Fruit fly (Drosophila melanogaster) whole organism, embryonic: ENCODE measurements around the gene topi.

Experiments
- Atf6 ChIP-seq: fragments of 200-800 bp; sonication (Bioruptor generic); IDR thresholded peaks from 2 replicates; pipeline ENCODE4 v1.3.6; 2022; ENCODE audit warnings: missing biosample characterization, missing genetic modification characterization
- Bdp1 ChIP-seq: fragments of 200-800 bp; sonication (Bioruptor generic); optimal IDR thresholded peaks from 3 replicates; lab custom pipeline; 2016; ENCODE audit warnings: missing biosample characterization, missing genetic modification characterization
- Blimp-1 ChIP-seq: fragments of 200-800 bp; sonication (Bioruptor generic); optimal IDR thresholded peaks from 3 replicates; lab custom pipeline; 2018; ENCODE audit warnings: missing biosample characterization, missing genetic modification characterization, mild to moderate bottlenecking, moderate library complexity, missing genetic modification reagents
- BtbVII ChIP-seq: fragments of 200-800 bp; sonication (Bioruptor generic); optimal IDR thresholded peaks from 3 replicates; lab custom pipeline; 2017; ENCODE audit warnings: missing biosample characterization, mild to moderate bottlenecking, missing genetic modification characterization
- CG10274 ChIP-seq: fragments of 200-800 bp; sonication (Bioruptor generic); optimal IDR thresholded peaks from 3 replicates; lab custom pipeline; 2017; ENCODE audit warnings: missing biosample characterization, mild to moderate bottlenecking, missing genetic modification characterization
- CG11695 ChIP-seq: fragments of 200-800 bp; sonication (Bioruptor generic); IDR thresholded peaks from 3 replicates; pipeline ENCODE4 v1.3.6; 2022; ENCODE audit warnings: missing biosample characterization, missing genetic modification characterization
- CG13287 ChIP-seq: fragments of 200-800 bp; sonication (Bioruptor generic); IDR thresholded peaks from 2 replicates; pipeline ENCODE4 v1.3.6; 2022; ENCODE audit warnings: missing biosample characterization, missing genetic modification characterization; ENCODE audit not compliant: partially characterized antibody
- CG14014 ChIP-seq: fragments of 200-800 bp; sonication (Bioruptor generic); IDR thresholded peaks from 2 replicates; pipeline ENCODE4 v1.3.6; 2022; ENCODE audit warnings: missing biosample characterization, missing genetic modification characterization
- CG14441 ChIP-seq: fragments of 200-800 bp; sonication (Bioruptor generic); IDR thresholded peaks from 2 replicates; pipeline ENCODE4 v1.3.6; 2022; ENCODE audit warnings: missing biosample characterization, missing genetic modification characterization
- CG15514 ChIP-seq: fragments of 200-800 bp; sonication (Bioruptor generic); optimal IDR thresholded peaks from 3 replicates; lab custom pipeline; 2017; ENCODE audit warnings: missing biosample characterization, missing genetic modification characterization, mild to moderate bottlenecking, moderate library complexity, missing genetic modification reagents
- CG15696 ChIP-seq: fragments of 200-800 bp; sonication (Bioruptor generic); optimal IDR thresholded peaks from 2 replicates; lab custom pipeline; 2019; ENCODE audit warnings: missing biosample characterization, mild to moderate bottlenecking, missing genetic modification characterization, moderate library complexity
- CG1602 ChIP-seq: fragments of 200-800 bp; sonication (Bioruptor generic); optimal IDR thresholded peaks from 3 replicates; lab custom pipeline; 2016; ENCODE audit warnings: missing biosample characterization, missing genetic modification characterization
- CG16779 ChIP-seq: fragments of 200-800 bp; sonication (Bioruptor generic); IDR thresholded peaks from 2 replicates; pipeline ENCODE4 v1.3.6; 2022; ENCODE audit warnings: missing biosample characterization, missing genetic modification characterization
- CG2116 ChIP-seq: fragments of 200-800 bp; sonication (Bioruptor generic); optimal IDR thresholded peaks from 3 replicates; lab custom pipeline; 2018; ENCODE audit warnings: missing biosample characterization, mild to moderate bottlenecking, missing genetic modification characterization
- CG30403 ChIP-seq: fragments of 200-800 bp; sonication (Bioruptor generic); optimal IDR thresholded peaks from 3 replicates; lab custom pipeline; 2016; ENCODE audit warnings: missing biosample characterization, missing genetic modification characterization
- CG31224 ChIP-seq: fragments of 200-800 bp; sonication (Bioruptor generic); IDR thresholded peaks from 2 replicates; pipeline ENCODE4 v1.3.6; 2022; ENCODE audit warnings: missing biosample characterization, missing genetic modification characterization
- CG31365 ChIP-seq: fragments of 200-800 bp; sonication (Bioruptor generic); optimal IDR thresholded peaks from 2 replicates; lab custom pipeline; 2018; ENCODE audit warnings: missing biosample characterization, mild to moderate bottlenecking, missing genetic modification characterization
- CG4730 ChIP-seq: fragments of 200-800 bp; sonication (Bioruptor generic); IDR thresholded peaks from 2 replicates; pipeline ENCODE4 v1.3.6; 2022; ENCODE audit warnings: missing biosample characterization, missing genetic modification characterization
- CG5953 ChIP-seq: fragments of 200-800 bp; sonication (Bioruptor generic); IDR thresholded peaks from 2 replicates; pipeline ENCODE4 v1.3.6; 2022; ENCODE audit warnings: missing biosample characterization, missing genetic modification characterization
- CG7271 ChIP-seq: fragments of 200-800 bp; sonication (Bioruptor generic); optimal IDR thresholded peaks from 2 replicates; lab custom pipeline; 2018; ENCODE audit warnings: missing biosample characterization, mild to moderate bottlenecking, missing genetic modification characterization, moderate library complexity
- CrebB ChIP-seq: fragments of 200-800 bp; sonication (Bioruptor generic); optimal IDR thresholded peaks from 3 replicates; lab custom pipeline; 2018; ENCODE audit warnings: missing biosample characterization, mild to moderate bottlenecking, missing genetic modification characterization
- Dip2 ChIP-seq: fragments of 200-800 bp; sonication (Bioruptor generic); IDR thresholded peaks from 2 replicates; pipeline ENCODE4 v1.3.6; 2022; ENCODE audit warnings: missing biosample characterization, missing genetic modification characterization
- Dip3 ChIP-seq: fragments of 200-800 bp; sonication (Bioruptor generic); optimal IDR thresholded peaks from 3 replicates; lab custom pipeline; 2016; ENCODE audit warnings: missing biosample characterization, missing genetic modification characterization
- E2f1 ChIP-seq: fragments of 200-800 bp; sonication (Bioruptor generic); IDR thresholded peaks from 2 replicates; pipeline ENCODE4 v1.3.6; 2022; ENCODE audit warnings: missing biosample characterization, missing genetic modification characterization
- Hey ChIP-seq: fragments of 200-800 bp; sonication (Bioruptor generic); optimal IDR thresholded peaks from 3 replicates; lab custom pipeline; 2018; ENCODE audit warnings: missing biosample characterization, mild to moderate bottlenecking, missing genetic modification characterization
- Hr3 ChIP-seq: fragments of 200-800 bp; sonication (Bioruptor generic); optimal IDR thresholded peaks from 3 replicates; lab custom pipeline; 2016; ENCODE audit warnings: missing biosample characterization, missing genetic modification characterization
- Nf-YC ChIP-seq: fragments of 200-800 bp; optimal IDR thresholded peaks from 3 replicates; lab custom pipeline; 2019; ENCODE audit warnings: missing biosample characterization, mild to moderate bottlenecking, missing genetic modification characterization, moderate library complexity
- Rx ChIP-seq: fragments of 200-800 bp; sonication (Bioruptor generic); IDR thresholded peaks from 2 replicates; pipeline ENCODE4 v1.3.6; 2022; ENCODE audit warnings: missing biosample characterization, missing genetic modification characterization
- abd-A ChIP-seq: fragments of 200-800 bp; sonication (Bioruptor generic); optimal IDR thresholded peaks from 3 replicates; lab custom pipeline; 2019; ENCODE audit warnings: missing biosample characterization, mild to moderate bottlenecking, missing genetic modification characterization, moderate library complexity
- aop ChIP-seq: fragments of 200-800 bp; sonication (Bioruptor generic); IDR thresholded peaks from 2 replicates; pipeline ENCODE4 v1.3.6; 2022; ENCODE audit warnings: missing biosample characterization, missing genetic modification characterization
- ap ChIP-seq: fragments of 200-800 bp; sonication (Bioruptor generic); IDR thresholded peaks from 2 replicates; pipeline ENCODE4 v1.3.6; 2022; ENCODE audit warnings: missing biosample characterization, missing genetic modification characterization
- ato ChIP-seq: fragments of 200-800 bp; sonication (Bioruptor generic); IDR thresholded peaks from 2 replicates; pipeline ENCODE4 v1.3.6; 2022; ENCODE audit warnings: missing biosample characterization, missing genetic modification characterization; ENCODE audit not compliant: partially characterized antibody
- bsh ChIP-seq, 2 experiments: fragments of 200-800 bp; sonication (Bioruptor generic); optimal IDR thresholded peaks; 2 replicates each; lab custom pipeline; 2017 to 2018; ENCODE audit warnings: mild to moderate bottlenecking in 2 of 2, missing biosample characterization in 2 of 2, missing genetic modification characterization in 2 of 2, moderate library complexity in 1 of 2
- btn ChIP-seq: fragments of 200-800 bp; sonication (Bioruptor generic); optimal IDR thresholded peaks from 2 replicates; lab custom pipeline; 2016; ENCODE audit warnings: missing biosample characterization, missing genetic modification characterization
- dan ChIP-seq: fragments of 200-800 bp; sonication (Bioruptor generic); IDR thresholded peaks from 2 replicates; pipeline ENCODE4 v1.3.6; 2022; ENCODE audit warnings: missing biosample characterization, missing genetic modification characterization
- dmrt99B ChIP-seq: fragments of 200-800 bp; sonication (Bioruptor generic); optimal IDR thresholded peaks from 2 replicates; lab custom pipeline; 2018; ENCODE audit warnings: missing biosample characterization, mild to moderate bottlenecking, missing genetic modification characterization, moderate library complexity
- eyg ChIP-seq: fragments of 200-800 bp; sonication (Bioruptor generic); optimal IDR thresholded peaks from 3 replicates; lab custom pipeline; 2016; ENCODE audit warnings: missing biosample characterization, missing genetic modification characterization
- ftz-f1 ChIP-seq: fragments of 200-800 bp; sonication (Bioruptor generic); optimal IDR thresholded peaks from 2 replicates; lab custom pipeline; 2016; ENCODE audit warnings: missing biosample characterization, missing genetic modification characterization
- gce ChIP-seq: fragments of 200-800 bp; sonication (Bioruptor generic); IDR thresholded peaks from 3 replicates; pipeline ENCODE4 v1.3.6; 2022; ENCODE audit warnings: missing biosample characterization, missing genetic modification characterization
- h ChIP-seq: fragments of >200 bp; optimal IDR thresholded peaks from 2 replicates; lab custom pipeline; 2017
- ham ChIP-seq: fragments of 200-800 bp; sonication (Bioruptor generic); IDR thresholded peaks from 2 replicates; pipeline ENCODE4 v1.3.6; 2022; ENCODE audit warnings: missing biosample characterization, missing genetic modification characterization
- lab ChIP-seq: fragments of 200-800 bp; sonication (Bioruptor generic); optimal IDR thresholded peaks from 3 replicates; lab custom pipeline; 2017; ENCODE audit warnings: missing biosample characterization, missing genetic modification characterization, mild to moderate bottlenecking, moderate library complexity, missing genetic modification reagents
- lov ChIP-seq, 2 experiments: fragments of 200-800 bp in 1 of 2; fragments of >200 bp in 1 of 2; sonication (Bioruptor generic) in 1 of 2; IDR thresholded peaks in 1 of 2; optimal IDR thresholded peaks in 1 of 2; 2 replicates in 1 of 2; 3 replicates in 1 of 2; pipeline versions ENCODE4 v1.3.6 to Lab custom; 2017 to 2022; ENCODE audit warnings: missing biosample characterization in 1 of 2, missing genetic modification characterization in 1 of 2
- odd ChIP-seq: fragments of 200-800 bp; sonication (Bioruptor generic); optimal IDR thresholded peaks from 2 replicates; lab custom pipeline; 2017; ENCODE audit warnings: missing biosample characterization, mild to moderate bottlenecking, missing genetic modification characterization
- pros ChIP-seq: fragments of 200-800 bp; sonication (Bioruptor generic); optimal IDR thresholded peaks from 3 replicates; lab custom pipeline; 2019; ENCODE audit warnings: missing biosample characterization, mild to moderate bottlenecking, missing genetic modification characterization, moderate library complexity
- psq ChIP-seq: fragments of 200-800 bp; sonication (Bioruptor generic); optimal IDR thresholded peaks from 2 replicates; lab custom pipeline; 2017; ENCODE audit warnings: missing biosample characterization, missing genetic modification characterization
- sens ChIP-seq: fragments of 200-800 bp; sonication (Bioruptor generic); peaks from one replicate; lab custom pipeline; 2016; ENCODE audit warnings: missing biosample characterization, missing genetic modification characterization
- zf30C ChIP-seq: fragments of 200-800 bp; sonication (Bioruptor generic); optimal IDR thresholded peaks from 3 replicates; lab custom pipeline; 2018; ENCODE audit warnings: missing biosample characterization, mild to moderate bottlenecking, missing genetic modification characterization

The topi gene

DNA sequence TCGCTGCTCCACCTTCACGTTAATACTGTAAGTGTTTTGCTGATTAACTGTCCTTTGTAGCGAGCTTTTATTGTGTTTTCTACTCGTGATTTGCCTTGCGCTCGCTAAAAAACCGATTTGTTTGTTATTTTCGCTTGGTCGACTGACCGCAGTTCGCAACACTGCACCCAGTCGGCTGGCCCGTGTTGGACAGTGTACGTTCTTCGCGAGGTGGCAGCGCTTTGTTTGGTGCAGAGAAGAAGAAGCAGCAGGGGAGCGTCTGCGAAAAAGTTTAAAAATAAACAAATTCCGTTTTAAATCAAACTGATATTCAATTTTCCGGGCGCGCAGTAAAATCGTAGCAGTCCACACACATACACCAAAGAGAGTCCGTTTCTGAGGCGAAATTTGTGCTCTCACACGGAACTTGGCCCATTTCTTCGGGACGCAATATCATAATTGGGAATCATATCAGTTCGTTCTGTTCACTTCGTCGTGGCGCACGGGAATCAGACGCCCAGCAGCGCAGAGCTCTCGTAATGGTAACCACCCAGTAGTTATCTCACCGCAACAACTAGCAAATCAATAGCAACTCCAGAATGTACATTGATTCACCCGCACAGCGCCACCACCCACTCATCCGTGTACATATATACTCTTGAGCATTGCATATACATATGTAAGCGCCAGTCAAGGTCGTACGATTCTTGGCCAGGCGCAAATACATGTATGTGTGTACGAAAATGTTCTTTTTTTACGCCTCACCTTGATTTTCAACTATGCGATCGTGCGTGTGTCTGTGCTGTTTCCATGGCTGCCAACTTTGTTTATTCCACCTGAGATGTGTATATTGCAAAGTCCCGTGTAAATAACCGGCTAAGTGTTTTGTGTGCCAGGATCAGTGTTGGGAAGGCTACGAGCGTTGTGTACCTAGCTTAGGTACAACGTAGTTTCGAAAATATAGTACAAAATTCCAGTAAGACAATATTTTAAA, 7.0 kb upstream of the topi start, which contains the start of gene Naa80 (continued):
- TF ChIP-seq sens (GFP tag; lab: Kevin White, UChicago), result peak; percentile 85
- TF ChIP-seq CG15514 (GFP tag; lab: Kevin White, UChicago), result peak; percentile 83
- TF ChIP-seq lov (optimal IDR thresholded peaks at IDR 0.05; lab: Kevin White, UChicago), result no peak
- peak; percentile 26; the same call in 1 of the 3 replicates for TF ChIP-seq lov (GFP tag; IDR thresholded peaks at IDR 0.05; lab: Robert Waterston, UW)
- TF ChIP-seq CG5953, result no peak
- TF ChIP-seq aop (GFP tag; lab: Robert Waterston, UW), result no peak
- no peak for TF ChIP-seq abd-A (tag; lab: Kevin White, UChicago)
- peak; percentile 35; the same call in 1 of the 2 replicates for TF ChIP-seq CG14441 (GFP tag; lab: Robert Waterston, UW)
- TF ChIP-seq pros (GFP tag; lab: Kevin White, UChicago), result no peak
- TF ChIP-seq ftz-f1 (GFP tag; lab: Kevin White, UChicago), result peak; percentile 88
- TF ChIP-seq h (lab: Kevin White, UChicago), result no peak
- TF ChIP-seq BtbVII, result peak; percentile 4
- TF ChIP-seq ham (GFP tag; lab: Robert Waterston, UW), result no peak
- TF ChIP-seq odd (GFP tag; lab: Kevin White, UChicago), result no peak
- peak; percentile 83 for TF ChIP-seq lab (GFP tag; lab: Kevin White, UChicago)
- no peak for TF ChIP-seq Blimp-1 (GFP tag; lab: Kevin White, UChicago)
- TF ChIP-seq Bdp1, result peak; percentile 58
- TF ChIP-seq Dip2, result no peak
- TF ChIP-seq CG14014 (GFP tag; lab: Robert Waterston, UW), result peak; percentile 60; the same call in 1 of the 2 replicates
- TF ChIP-seq Nf-YC (tag; lab: Kevin White, UChicago), result peak; percentile 52
- peak; percentile 73; the same call in 1 of the 2 replicates for TF ChIP-seq CG16779 (GFP tag; lab: Robert Waterston, UW)
- TF ChIP-seq E2f1 (GFP tag; lab: Robert Waterston, UW), result peak; percentile 58; the same call in 1 of the 2 replicates
- TF ChIP-seq ap (GFP tag; lab: Robert Waterston, UW), result no peak
- no peak for TF ChIP-seq psq
- peak; percentile 12 for TF ChIP-seq CG10274 (GFP tag; lab: Kevin White, UChicago)
- TF ChIP-seq CG31224 (GFP tag; lab: Robert Waterston, UW), result peak; percentile 76
- peak; percentile 81 for TF ChIP-seq CG2116 (GFP tag; lab: Kevin White, UChicago)
- no peak for TF ChIP-seq CG11695 (GFP tag; lab: Robert Waterston, UW)
- TF ChIP-seq CG7271, result no peak
- no peak; the same call in 1 of the 2 replicates for TF ChIP-seq ato (GFP tag; lab: Robert Waterston, UW)
- no peak for TF ChIP-seq CG4730 (GFP tag; lab: Robert Waterston, UW)
- TF ChIP-seq btn (GFP tag; lab: Kevin White, UChicago), result no peak
- TF ChIP-seq dan (GFP tag; lab: Robert Waterston, UW), result no peak
- TF ChIP-seq dmrt99B, result no peak
- peak in 1 of 2 experiments; percentile 35 for TF ChIP-seq bsh (GFP tag; optimal IDR thresholded peaks at IDR 0.05; lab: Kevin White, UChicago)
- peak; percentile 21 for TF ChIP-seq CG1602 (GFP tag; lab: Kevin White, UChicago)
- TF ChIP-seq Hey, result peak; percentile 14
- no peak for TF ChIP-seq gce
- peak; percentile 58 for TF ChIP-seq CG30403 (GFP tag; lab: Kevin White, UChicago)
- no peak for TF ChIP-seq CrebB (tag; lab: Kevin White, UChicago)
- peak; percentile 59 for TF ChIP-seq eyg
- peak; percentile 70 for TF ChIP-seq Rx (GFP tag; lab: Robert Waterston, UW)
- TF ChIP-seq Dip3 (GFP tag; lab: Kevin White, UChicago), result peak; percentile 83
- no peak for TF ChIP-seq CG31365 (tag; lab: Kevin White, UChicago)
- TF ChIP-seq CG15696 (tag; lab: Kevin White, UChicago), result peak; percentile 53
- TF ChIP-seq zf30C (GFP tag; lab: Kevin White, UChicago), result no peak
- peak; percentile 54 for TF ChIP-seq CG13287 (GFP tag; lab: Robert Waterston, UW)
- peak; percentile 29; the same call in 1 of the 2 replicates for TF ChIP-seq Atf6 (GFP tag; lab: Robert Waterston, UW)
- TF ChIP-seq Hr3 (GFP tag; lab: Kevin White, UChicago), result peak; percentile 54
